Fruit fly (Drosophila melanogaster): ENCODE measurements around the gene mRpS2.

- TF ChIP-seq usp (GFP tag; optimal IDR thresholded peaks at IDR 0.05) (no peak), sv (GFP tag; optimal IDR thresholded peaks at IDR 0.05) (no peak), dsf (GFP tag; optimal IDR thresholded peaks at IDR 0.05; ENCODE audit: borderline replicate concordance) (no peak), pan (optimal IDR thresholded peaks at IDR 0.05) (no peak), lola (GFP tag; optimal IDR thresholded peaks at IDR 0.05) (no peak), br (GFP tag; optimal IDR thresholded peaks at IDR 0.05) (no peak), Hr78 (GFP tag; optimal IDR thresholded peaks at IDR 0.05) (no peak), psq (GFP tag; optimal IDR thresholded peaks at IDR 0.05) (no peak), CG32264 (GFP tag; optimal IDR thresholded peaks at IDR 0.05) (no peak), Mio (GFP tag; optimal IDR thresholded peaks at IDR 0.05) (no peak), foxo (GFP tag; optimal IDR thresholded peaks at IDR 0.05) (no peak), Abd-B (GFP tag; optimal IDR thresholded peaks at IDR 0.05) (no peak)
Measured at dm6 chr2L:4800033-4800432, 50.2 kb downstream of the mRpS2 start.
